Fruit fly (Drosophila melanogaster): Measurements from ENCODE around the gene NijA.

The NijA gene

dm6 chr3L:10738347-10739108, 41.9 kb upstream of the NijA start (continued):
- TF ChIP-seq Doc2 (GFP tag; IDR thresholded peaks at IDR 0.05) (no peak), CG7963 (GFP tag; IDR thresholded peaks at IDR 0.05; ENCODE audit: partially characterized antibody) (no peak), CG10959 (GFP tag; IDR thresholded peaks at IDR 0.05) (0 out of 2 replicates have a peak, but pooled peaks have one; percentile 25), HHEX (GFP tag; optimal IDR thresholded peaks at IDR 0.05) (peak; percentile 83), gsb-n (tag; optimal IDR thresholded peaks at IDR 0.05) (peak; percentile 77), toy (GFP tag; IDR thresholded peaks at IDR 0.05) (peak; percentile 54; the same call in 1 of the 2 replicates), CG17328 (GFP tag; IDR thresholded peaks at IDR 0.05) (peak; percentile 66; the same call in 1 of the 2 replicates), phol (tag; optimal IDR thresholded peaks at IDR 0.05) (peak; percentile 92), lmd (GFP tag; IDR thresholded peaks at IDR 0.05) (peak; percentile 86), CG15601 (tag; optimal IDR thresholded peaks at IDR 0.05) (peak; percentile 62), NFAT (GFP tag; IDR thresholded peaks at IDR 0.05) (peak; percentile 80), odd (GFP tag; optimal IDR thresholded peaks at IDR 0.05) (peak; percentile 80), GATAe (GFP tag; conservative IDR thresholded peaks at IDR 0.05) (peak; percentile 74), fd102C (GFP tag; optimal IDR thresholded peaks at IDR 0.05) (no peak), CG10147 (GFP tag; optimal IDR thresholded peaks at IDR 0.05) (peak; percentile 91), PHDP (tag; optimal IDR thresholded peaks at IDR 0.05) (peak; percentile 76), C15 (GFP tag; IDR thresholded peaks at IDR 0.05) (no peak), CG43689 (GFP tag; IDR thresholded peaks at IDR 0.05) (peak; percentile 56; the same call in 1 of the 2 replicates), CG11504 (tag; optimal IDR thresholded peaks at IDR 0.05) (peak; percentile 94), psq (GFP tag; optimal IDR thresholded peaks at IDR 0.05) (peak; percentile 37), CG15696 (tag; optimal IDR thresholded peaks at IDR 0.05) (peak; percentile 48), Bteb2 (GFP tag; optimal IDR thresholded peaks at IDR 0.05) (no peak), fd64A (GFP tag; optimal IDR thresholded peaks at IDR 0.05) (no peak), CG7556 (GFP tag; optimal IDR thresholded peaks at IDR 0.05) (peak; percentile 93), CG12744 (GFP tag; optimal IDR thresholded peaks at IDR 0.05) (no peak), CG11560 (tag; IDR thresholded peaks at IDR 0.05) (peak; percentile 79), CG7987 (GFP tag; optimal IDR thresholded peaks at IDR 0.05) (peak; percentile 7), pum (GFP tag; optimal IDR thresholded peaks at IDR 0.05) (peak; percentile 13), ewg (GFP tag; optimal IDR thresholded peaks at IDR 0.05) (peak; percentile 62), Sry-β (GFP tag; optimal IDR thresholded peaks at IDR 0.05) (peak; percentile 29), CG18619 (GFP tag; optimal IDR thresholded peaks at IDR 0.05) (peak; percentile 86), CG14050 (GFP tag; IDR thresholded peaks at IDR 0.05) (peak; percentile 40), CG31224 (GFP tag; IDR thresholded peaks at IDR 0.05) (peak; percentile 52), CG34224 (GFP tag; IDR thresholded peaks at IDR 0.05; ENCODE audit: partially characterized antibody) (no peak), ind (GFP tag; optimal IDR thresholded peaks at IDR 0.05) (peak; percentile 64), CG12391 (tag; optimal IDR thresholded peaks at IDR 0.05) (peak; percentile 87), en (GFP tag; optimal IDR thresholded peaks at IDR 0.05) (no peak), Drgx (GFP tag; IDR thresholded peaks at IDR 0.05) (peak; percentile 72), chinmo (GFP tag; IDR thresholded peaks at IDR 0.05; ENCODE audit: partially characterized antibody) (peak; percentile 98), salm (tag; optimal IDR thresholded peaks at IDR 0.05) (peak; percentile 38), CG6854 (GFP tag; optimal IDR thresholded peaks at IDR 0.05) (peak; percentile 38), CG15011 (GFP tag; optimal IDR thresholded peaks at IDR 0.05) (no peak), CG2712 (tag; optimal IDR thresholded peaks at IDR 0.05) (peak; percentile 92), aop (GFP tag; IDR thresholded peaks at IDR 0.05) (peak; percentile 50; the same call in 1 of the 2 replicates), Elba2 (GFP tag; optimal IDR thresholded peaks at IDR 0.05) (no peak), Doc3 (GFP tag; IDR thresholded peaks at IDR 0.05; ENCODE audit: partially characterized antibody) (no peak), CG11247 (GFP tag; IDR thresholded peaks at IDR 0.05) (peak; percentile 71), ase (GFP tag; IDR thresholded peaks at IDR 0.05) (peak; percentile 63; the same call in 1 of the 3 replicates), CG11085 (GFP tag; IDR thresholded peaks at IDR 0.05) (peak; percentile 59)
